ENCODE assay signal across 1 fruit fly cellular context in genomic region chr3R:23138992-23139633, dm6.
TF ChIP-seq lines count a peak whose summit lies in the region.

No protein-coding gene starts in this region.

TF ChIP-seq in whole organism, embryonic, 481 proteins besides CTCF, POLR2A, EP300 and RAD21 (continued from another document):
- TF ChIP-seq CG13894 (tag; optimal IDR thresholded peaks at IDR 0.05; lab: Kevin White, UChicago), result peak; percentile 45
- TF ChIP-seq chinmo (GFP tag; IDR thresholded peaks at IDR 0.05; lab: Robert Waterston, UW; ENCODE audit: partially characterized antibody), result 0 out of 4 replicates have a peak, but pooled peaks have one; percentile 8
- TF ChIP-seq CG10543 (GFP tag; optimal IDR thresholded peaks at IDR 0.05; lab: Kevin White, UChicago), result peak; percentile 49
- peak; percentile 93 for TF ChIP-seq sug (tag; optimal IDR thresholded peaks at IDR 0.05; lab: Kevin White, UChicago)
- TF ChIP-seq HHEX (GFP tag; optimal IDR thresholded peaks at IDR 0.05; lab: Kevin White, UChicago), result peak; percentile 17
- TF ChIP-seq CG34376 (GFP tag; optimal IDR thresholded peaks at IDR 0.05; lab: Kevin White, UChicago), result peak; percentile 81
- peak; percentile 42 for TF ChIP-seq CG15269 (tag; optimal IDR thresholded peaks at IDR 0.05; lab: Kevin White, UChicago)
- TF ChIP-seq CG8281 (tag; optimal IDR thresholded peaks at IDR 0.05; lab: Kevin White, UChicago), result peak; percentile 12
- TF ChIP-seq CG2678 (tag; optimal IDR thresholded peaks at IDR 0.05; lab: Kevin White, UChicago), result peak; percentile 53
- TF ChIP-seq CG6854 (GFP tag; optimal IDR thresholded peaks at IDR 0.05; lab: Kevin White, UChicago), result peak; percentile 21
- TF ChIP-seq exex (tag; optimal IDR thresholded peaks at IDR 0.05; lab: Kevin White, UChicago), result peak; percentile 98
- peak; percentile 1 for TF ChIP-seq caup (GFP tag; optimal IDR thresholded peaks at IDR 0.05; lab: Kevin White, UChicago; ENCODE audit: severe bottlenecking)
- TF ChIP-seq CG15514 (GFP tag; optimal IDR thresholded peaks at IDR 0.05; lab: Kevin White, UChicago), result peak; percentile 25
TF ChIP-seq in whole organism, embryonic: peak in this region for 32.
